Worm (Caenorhabditis elegans): ENCODE results near the gene ZK742.7.

Gene ZK742.7

ce11 chrV:7836911-7837310 is 38.7 kb downstream of the ZK742.7 start, which contains the start of gene txt-5 (continued):
- TF ChIP-seq ceh-88 (GFP tag; IDR thresholded peaks at IDR 0.05) (no peak), hlh-17 (GFP tag; optimal IDR thresholded peaks at IDR 0.05; ENCODE audit: borderline replicate concordance) (no peak), nhr-11 (tag; optimal IDR thresholded peaks at IDR 0.05) (no peak), irx-1 (tag; optimal IDR thresholded peaks at IDR 0.05) (no peak), Y116A8C.19 (tag; optimal IDR thresholded peaks at IDR 0.05; ENCODE audit: borderline replicate concordance) (no peak), aly-2 (tag; optimal IDR thresholded peaks at IDR 0.05) (no peak), aha-1 (tag; optimal IDR thresholded peaks at IDR 0.05) (no peak), swsn-7 (tag; optimal IDR thresholded peaks at IDR 0.05) (no peak), hlh-4 (tag; optimal IDR thresholded peaks at IDR 0.05) (no peak), grh-1 (GFP tag; IDR thresholded peaks at IDR 0.05) (no peak), nhr-76 (tag; optimal IDR thresholded peaks at IDR 0.05) (no peak), nhr-47 (tag; optimal IDR thresholded peaks at IDR 0.05) (peak; percentile 24), blmp-1 (tag; optimal IDR thresholded peaks at IDR 0.05) (no peak), nhr-84 (tag; optimal IDR thresholded peaks at IDR 0.05) (no peak), mef-2 (tag; optimal IDR thresholded peaks at IDR 0.05) (no peak), fkh-10 (GFP tag; optimal IDR thresholded peaks at IDR 0.05) (no peak), unc-62 (GFP tag; optimal IDR thresholded peaks at IDR 0.05) (no peak), sox-4 (tag; optimal IDR thresholded peaks at IDR 0.05) (no peak), hpl-2 (GFP tag; optimal IDR thresholded peaks at IDR 0.05) (no peak), elt-3 (tag; optimal IDR thresholded peaks at IDR 0.05) (peak in 3 of 6 experiments; percentile 43 to 83 (median 68)), ceh-82 (tag; optimal IDR thresholded peaks at IDR 0.05) (no peak), vab-15 (tag; optimal IDR thresholded peaks at IDR 0.05) (no peak), skn-1 (tag; optimal IDR thresholded peaks at IDR 0.05) (no peak), nhr-12 (tag; optimal IDR thresholded peaks at IDR 0.05) (no peak), lin-35 (GFP tag; optimal IDR thresholded peaks at IDR 0.05) (peak in 1 of 2 experiments; percentile 43), mab-9 (GFP tag; IDR thresholded peaks at IDR 0.05) (no peak), lin-39 (tag; optimal IDR thresholded peaks at IDR 0.05) (no peak), fkh-4 (tag; optimal IDR thresholded peaks at IDR 0.05; ENCODE audit: borderline replicate concordance) (no peak), efl-1 (optimal IDR thresholded peaks at IDR 0.05) (no peak), efl-1 (GFP tag; optimal IDR thresholded peaks at IDR 0.05 in 1 of 2) (no peak), efl-3 (GFP tag; optimal IDR thresholded peaks at IDR 0.05) (no peak)

- TF ChIP-seq elt-3 (tag; optimal IDR thresholded peaks at IDR 0.05) (peak in 1 of 6 experiments; percentile 3), dsc-1 (tag; optimal IDR thresholded peaks at IDR 0.05) (no peak)
Measured at ce11 chrV:7837809-7838208, 39.6 kb downstream of the ZK742.7 start, which contains the start of gene ttr-33. Gene ttr-33, minus strand, starts transcription at chrV:7837909.

ce11 chrV:7839485-7839884 is 41.3 kb downstream of the ZK742.7 start, which contains the start of gene C37C3.12:
Gene C37C3.12, minus strand, starts transcription at chrV:7839585.
- TF ChIP-seq xbp-1 (tag; optimal IDR thresholded peaks at IDR 0.05) (no peak), unc-62 (GFP tag; optimal IDR thresholded peaks at IDR 0.05) (no peak), lsy-2 (tag; optimal IDR thresholded peaks at IDR 0.05) (no peak), snpc-4 (tag; optimal IDR thresholded peaks at IDR 0.05) (no peak)

ce11 chrV:7842228-7842627 is 44.0 kb downstream of the ZK742.7 start, which contains the start of gene grd-8:
Gene grd-8, plus strand, starts transcription at chrV:7842528.
- no peak for TF ChIP-seq nhr-28 (tag; optimal IDR thresholded peaks at IDR 0.05)
- TF ChIP-seq nhr-77 (tag; optimal IDR thresholded peaks at IDR 0.05) = no peak
- no peak for TF ChIP-seq skn-1 (tag; optimal IDR thresholded peaks at IDR 0.05)
- TF ChIP-seq irx-1 (tag; optimal IDR thresholded peaks at IDR 0.05) = no peak
- no peak for TF ChIP-seq tlp-1 (tag; optimal IDR thresholded peaks at IDR 0.05)
- no peak for TF ChIP-seq hlh-4 (tag; optimal IDR thresholded peaks at IDR 0.05)
- TF ChIP-seq ceh-82 (tag; optimal IDR thresholded peaks at IDR 0.05) = no peak
- TF ChIP-seq ztf-11 (tag; optimal IDR thresholded peaks at IDR 0.05) = no peak
- TF ChIP-seq hlh-17 (GFP tag; optimal IDR thresholded peaks at IDR 0.05; ENCODE audit: borderline replicate concordance) = no peak
- no peak for TF ChIP-seq lin-15B (tag; optimal IDR thresholded peaks at IDR 0.05)
- TF ChIP-seq ceh-88 (GFP tag; IDR thresholded peaks at IDR 0.05) = no peak
- no peak for TF ChIP-seq fos-1 (tag; optimal IDR thresholded peaks at IDR 0.05)
- no peak for TF ChIP-seq lin-39 (tag; optimal IDR thresholded peaks at IDR 0.05)

Data from whole organism, L1 larva.